Worm (Caenorhabditis elegans): ENCODE data around the gene mes-4.

Gene mes-4

ce11 chrV:13391378-13392258 is 45.7 kb downstream of the mes-4 start, which contains the start of gene somi-1 (continued):
- TF ChIP-seq fkh-10 (GFP tag; optimal IDR thresholded peaks at IDR 0.05), result peak; percentile 92
- TF ChIP-seq blmp-1 (tag; optimal IDR thresholded peaks at IDR 0.05), result peak; percentile 94
- TF ChIP-seq zip-4 (GFP tag; optimal IDR thresholded peaks at IDR 0.05), result no peak
- no peak for TF ChIP-seq C04F5.9 (tag; optimal IDR thresholded peaks at IDR 0.05)
- no peak for TF ChIP-seq hlh-4 (tag; optimal IDR thresholded peaks at IDR 0.05)
- TF ChIP-seq ceh-88 (GFP tag; IDR thresholded peaks at IDR 0.05), result no peak; the same call in 1 of the 2 replicates
- TF ChIP-seq nhr-12 (tag; optimal IDR thresholded peaks at IDR 0.05), result no peak
- TF ChIP-seq lin-14 (GFP tag; optimal IDR thresholded peaks at IDR 0.05), result peak; percentile 53
- TF ChIP-seq nhr-28 (tag; optimal IDR thresholded peaks at IDR 0.05), result no peak
- TF ChIP-seq elt-3 (tag; optimal IDR thresholded peaks at IDR 0.05), result peak in 1 of 6 experiments; percentile 28
- no peak for TF ChIP-seq C34B4.2 (tag; optimal IDR thresholded peaks at IDR 0.05)
- peak; percentile 84 for TF ChIP-seq nhr-85 (tag)
- peak in 1 of 2 experiments; percentile 16 for TF ChIP-seq lsy-2 (tag; optimal IDR thresholded peaks at IDR 0.05)
- no peak for TF ChIP-seq jun-1 (tag; optimal IDR thresholded peaks at IDR 0.05)
- TF ChIP-seq tlp-1 (tag; optimal IDR thresholded peaks at IDR 0.05), result no peak
- TF ChIP-seq egl-27 (tag; optimal IDR thresholded peaks at IDR 0.05), result no peak
- TF ChIP-seq nhr-90 (tag; optimal IDR thresholded peaks at IDR 0.05; ENCODE audit: poor library complexity), result no peak
- TF ChIP-seq alr-1 (tag; optimal IDR thresholded peaks at IDR 0.05; ENCODE audit: borderline replicate concordance), result no peak
- TF ChIP-seq zag-1 (tag; optimal IDR thresholded peaks at IDR 0.05), result no peak
- TF ChIP-seq nhr-76 (tag; optimal IDR thresholded peaks at IDR 0.05), result no peak
- TF ChIP-seq nhr-19 (GFP tag; conservative IDR thresholded peaks at IDR 0.05), result 0 out of 2 replicates have a peak, but pooled peaks have one; percentile 2
- TF ChIP-seq ceh-8 (GFP tag; optimal IDR thresholded peaks at IDR 0.05), result no peak
- no peak for TF ChIP-seq skn-1 (tag; optimal IDR thresholded peaks at IDR 0.05)
- no peak for TF ChIP-seq unc-130 (tag; optimal IDR thresholded peaks at IDR 0.05)
- peak; percentile 1 for TF ChIP-seq rnt-1 (tag; optimal IDR thresholded peaks at IDR 0.05)
- no peak for TF ChIP-seq tbx-2 (tag; optimal IDR thresholded peaks at IDR 0.05)

ce11 chrV:13390936-13391335 is 46.4 kb downstream of the mes-4 start:
- TF ChIP-seq mdl-1 (tag; optimal IDR thresholded peaks at IDR 0.05) (no peak), nhr-85 (tag) (peak; percentile 94), efl-1 (optimal IDR thresholded peaks at IDR 0.05) (no peak), efl-1 (GFP tag; optimal IDR thresholded peaks at IDR 0.05 in 1 of 2) (no peak), rnt-1 (tag; optimal IDR thresholded peaks at IDR 0.05) (peak; percentile 30), C16A3.4 (tag; optimal IDR thresholded peaks at IDR 0.05) (no peak), lin-39 (tag; optimal IDR thresholded peaks at IDR 0.05) (no peak), sptf-1 (tag; optimal IDR thresholded peaks at IDR 0.05) (no peak), egl-27 (tag; optimal IDR thresholded peaks at IDR 0.05) (peak in 1 of 2 experiments; percentile 16), nhr-90 (tag; optimal IDR thresholded peaks at IDR 0.05; ENCODE audit: poor library complexity) (peak; percentile 10), elt-3 (tag; optimal IDR thresholded peaks at IDR 0.05) (peak in 4 of 6 experiments; percentile 11 to 84 (median 43)), nhr-20 (tag; optimal IDR thresholded peaks at IDR 0.05) (peak; percentile 63), aha-1 (tag; optimal IDR thresholded peaks at IDR 0.05) (no peak), ceh-63 (GFP tag; optimal IDR thresholded peaks at IDR 0.05) (no peak), mef-2 (tag; optimal IDR thresholded peaks at IDR 0.05) (no peak), lin-15B (tag; optimal IDR thresholded peaks at IDR 0.05) (no peak), snpc-4 (tag; optimal IDR thresholded peaks at IDR 0.05) (no peak), snu-23 (GFP tag; optimal IDR thresholded peaks at IDR 0.05) (peak; percentile 20), sox-4 (tag; optimal IDR thresholded peaks at IDR 0.05) (no peak), nhr-77 (tag; optimal IDR thresholded peaks at IDR 0.05) (no peak), dsc-1 (tag; optimal IDR thresholded peaks at IDR 0.05) (no peak), nhr-76 (tag; optimal IDR thresholded peaks at IDR 0.05) (no peak), lsy-2 (tag; optimal IDR thresholded peaks at IDR 0.05) (peak; percentile 0 to 71)

Measured in whole organism, L1 larva.